Fruit fly (Drosophila melanogaster) whole organism, embryonic: Measurements from ENCODE around the gene Acp63F.

Experiments used
- Atf-2 ChIP-seq: fragments of 200-800 bp; sonication (Bioruptor generic); optimal IDR thresholded peaks from 2 replicates; lab custom pipeline; 2016; ENCODE audit warnings: missing biosample characterization, missing genetic modification characterization
- Bgb ChIP-seq: fragments of 200-800 bp; sonication (Bioruptor generic); IDR thresholded peaks from 2 replicates; pipeline ENCODE4 v1.3.6; 2022; ENCODE audit warnings: missing biosample characterization, missing genetic modification characterization; ENCODE audit not compliant: partially characterized antibody
- Blimp-1 ChIP-seq: fragments of 200-800 bp; sonication (Bioruptor generic); optimal IDR thresholded peaks from 3 replicates; lab custom pipeline; 2018; ENCODE audit warnings: missing biosample characterization, missing genetic modification characterization, mild to moderate bottlenecking, moderate library complexity, missing genetic modification reagents
- CG12659 ChIP-seq: fragments of 200-800 bp; sonication (Bioruptor generic); optimal IDR thresholded peaks from 3 replicates; lab custom pipeline; 2017; ENCODE audit warnings: mild to moderate bottlenecking, missing biosample characterization, missing genetic modification reagents, missing genetic modification characterization
- CG13287 ChIP-seq: fragments of 200-800 bp; sonication (Bioruptor generic); IDR thresholded peaks from 2 replicates; pipeline ENCODE4 v1.3.6; 2022; ENCODE audit warnings: missing biosample characterization, missing genetic modification characterization; ENCODE audit not compliant: partially characterized antibody
- CG13424 ChIP-seq: fragments of 200-800 bp; sonication (Bioruptor generic); optimal IDR thresholded peaks from 2 replicates; lab custom pipeline; 2019; ENCODE audit warnings: missing biosample characterization, mild to moderate bottlenecking, missing genetic modification characterization, moderate library complexity
- CG13775 ChIP-seq: fragments of 200-800 bp; sonication (Bioruptor generic); optimal IDR thresholded peaks from 3 replicates; lab custom pipeline; 2017; ENCODE audit warnings: missing biosample characterization, mild to moderate bottlenecking, missing genetic modification characterization
- CG15514 ChIP-seq: fragments of 200-800 bp; sonication (Bioruptor generic); optimal IDR thresholded peaks from 3 replicates; lab custom pipeline; 2017; ENCODE audit warnings: missing biosample characterization, missing genetic modification characterization, mild to moderate bottlenecking, moderate library complexity, missing genetic modification reagents
- CG16779 ChIP-seq: fragments of 200-800 bp; sonication (Bioruptor generic); IDR thresholded peaks from 2 replicates; pipeline ENCODE4 v1.3.6; 2022; ENCODE audit warnings: missing biosample characterization, missing genetic modification characterization
- CG16813 ChIP-seq: fragments of 200-800 bp; sonication (Bioruptor generic); IDR thresholded peaks from 3 replicates; pipeline ENCODE4 v1.3.6; 2022; ENCODE audit warnings: missing biosample characterization, missing genetic modification characterization; ENCODE audit not compliant: partially characterized antibody
- CG16863 ChIP-seq: fragments of 200-800 bp; sonication (Bioruptor generic); optimal IDR thresholded peaks from 3 replicates; lab custom pipeline; 2016; ENCODE audit warnings: missing biosample characterization, missing genetic modification characterization
- CG17912 ChIP-seq: fragments of 200-800 bp; sonication (Bioruptor generic); optimal IDR thresholded peaks from 2 replicates; lab custom pipeline; 2018; ENCODE audit warnings: missing biosample characterization, mild to moderate bottlenecking, missing genetic modification characterization
- CG18011 ChIP-seq: fragments of 200-800 bp; sonication (Bioruptor generic); optimal IDR thresholded peaks from 2 replicates; lab custom pipeline; 2017; ENCODE audit warnings: missing biosample characterization, missing genetic modification characterization, mild to moderate bottlenecking, moderate library complexity, missing genotype
- CG18599 ChIP-seq: fragments of 200-800 bp; sonication (Bioruptor generic); optimal IDR thresholded peaks from 3 replicates; lab custom pipeline; 2017; ENCODE audit warnings: missing biosample characterization, missing genetic modification characterization, mild to moderate bottlenecking, moderate library complexity, missing genetic modification reagents
- CG30020 ChIP-seq: fragments of 200-800 bp; optimal IDR thresholded peaks from 2 replicates; lab custom pipeline; 2019; ENCODE audit warnings: missing biosample characterization, mild to moderate bottlenecking, missing genetic modification characterization, moderate library complexity
- CG30431 ChIP-seq: fragments of 200-800 bp; sonication (Bioruptor generic); optimal IDR thresholded peaks from 2 replicates; lab custom pipeline; 2017; ENCODE audit warnings: missing biosample characterization, missing genetic modification characterization
- CG3281 ChIP-seq: fragments of 200-800 bp; sonication (Bioruptor generic); optimal IDR thresholded peaks from 3 replicates; lab custom pipeline; 2017; ENCODE audit warnings: missing biosample characterization, mild to moderate bottlenecking, missing genetic modification characterization
- CG3838 ChIP-seq: fragments of 200-800 bp; sonication (Bioruptor generic); optimal IDR thresholded peaks from 3 replicates; lab custom pipeline; 2016; ENCODE audit warnings: missing biosample characterization, missing genetic modification characterization
- CG3847 ChIP-seq: fragments of 200-800 bp; sonication (Bioruptor generic); IDR thresholded peaks from 2 replicates; pipeline ENCODE4 v1.3.6; 2022; ENCODE audit warnings: missing biosample characterization, missing genetic modification characterization
- CG3995 ChIP-seq: fragments of 200-800 bp; sonication (Bioruptor generic); optimal IDR thresholded peaks from 3 replicates; lab custom pipeline; 2016; ENCODE audit warnings: missing biosample characterization, missing genetic modification characterization
- CG4707 ChIP-seq: fragments of 200-800 bp; sonication (Bioruptor generic); optimal IDR thresholded peaks from 2 replicates; lab custom pipeline; 2018; ENCODE audit warnings: missing biosample characterization, mild to moderate bottlenecking, missing genetic modification characterization, moderate library complexity
- CG7556 ChIP-seq: fragments of 200-800 bp; sonication (Bioruptor generic); optimal IDR thresholded peaks from 2 replicates; lab custom pipeline; 2017; ENCODE audit warnings: missing biosample characterization, mild to moderate bottlenecking, missing genetic modification characterization
- CG8765 ChIP-seq: fragments of 200-800 bp; sonication (Bioruptor generic); IDR thresholded peaks from 2 replicates; pipeline ENCODE4 v1.3.6; 2022; ENCODE audit warnings: missing biosample characterization, missing genetic modification characterization
- CG8924 ChIP-seq: fragments of 200-800 bp; optimal IDR thresholded peaks from 3 replicates; lab custom pipeline; 2019; ENCODE audit warnings: missing biosample characterization, mild to moderate bottlenecking, missing genetic modification characterization, moderate library complexity
- CG9215 ChIP-seq: fragments of 200-800 bp; sonication (Bioruptor generic); IDR thresholded peaks from 2 replicates; pipeline ENCODE4 v1.3.6; 2022; ENCODE audit warnings: missing biosample characterization, missing genetic modification characterization
- CG9932 ChIP-seq: fragments of 200-800 bp; sonication (Bioruptor generic); IDR thresholded peaks from 2 replicates; pipeline ENCODE4 v1.3.6; 2022; ENCODE audit warnings: missing biosample characterization, missing genetic modification characterization
- CoRest ChIP-seq: fragments of 200-800 bp; sonication (Bioruptor generic); optimal IDR thresholded peaks from 3 replicates; lab custom pipeline; 2018; ENCODE audit warnings: missing biosample characterization, mild to moderate bottlenecking, missing genetic modification characterization, moderate library complexity
- Dbx ChIP-seq: fragments of 200-800 bp; sonication (Bioruptor generic); IDR thresholded peaks from 3 replicates; pipeline ENCODE4 v1.3.6; 2022; ENCODE audit warnings: missing biosample characterization, missing genetic modification characterization
- Deaf1 ChIP-seq: fragments of 200-800 bp; optimal IDR thresholded peaks from 3 replicates; lab custom pipeline; 2019; ENCODE audit warnings: missing biosample characterization, mild to moderate bottlenecking, missing genetic modification characterization, moderate library complexity
- Ets97D ChIP-seq: fragments of 200-800 bp; sonication (Bioruptor generic); optimal IDR thresholded peaks from 3 replicates; lab custom pipeline; 2016; ENCODE audit warnings: missing biosample characterization, missing genetic modification characterization
- HLH4C ChIP-seq: fragments of 200-800 bp; sonication (Bioruptor generic); IDR thresholded peaks from 3 replicates; pipeline ENCODE4 v1.3.6; 2022; ENCODE audit warnings: missing biosample characterization, missing genetic modification characterization; ENCODE audit not compliant: partially characterized antibody
- MBD-R2 ChIP-seq: fragments of 200-800 bp; sonication (Bioruptor generic); IDR thresholded peaks from 2 replicates; pipeline ENCODE4 v1.3.6; 2022; ENCODE audit warnings: missing biosample characterization, missing genetic modification characterization
- NC2α ChIP-seq: fragments of 200-800 bp; sonication (Bioruptor generic); optimal IDR thresholded peaks from 2 replicates; lab custom pipeline; 2016; ENCODE audit warnings: missing biosample characterization, missing genetic modification characterization
- Ptx1 ChIP-seq: fragments of 200-800 bp; sonication (Bioruptor generic); IDR thresholded peaks from 2 replicates; pipeline ENCODE4 v1.3.6; 2022; ENCODE audit warnings: missing biosample characterization, missing genetic modification characterization
- abd-A ChIP-seq: fragments of 200-800 bp; sonication (Bioruptor generic); optimal IDR thresholded peaks from 3 replicates; lab custom pipeline; 2019; ENCODE audit warnings: missing biosample characterization, mild to moderate bottlenecking, missing genetic modification characterization, moderate library complexity
- ac ChIP-seq: fragments of 200-800 bp; sonication (Bioruptor generic); optimal IDR thresholded peaks from 3 replicates; lab custom pipeline; 2017; ENCODE audit warnings: missing biosample characterization, mild to moderate bottlenecking, missing genetic modification characterization
- ase ChIP-seq: fragments of 200-800 bp; sonication (Bioruptor generic); IDR thresholded peaks from 3 replicates; pipeline ENCODE4 v1.3.6; 2022; ENCODE audit warnings: missing biosample characterization, missing genetic modification characterization
- cad ChIP-seq: fragments of >200 bp; optimal IDR thresholded peaks from 2 replicates; lab custom pipeline; 2017; ENCODE audit warnings: missing biosample characterization, missing genetic modification characterization
- cwo ChIP-seq: fragments of 200-800 bp; sonication (Bioruptor generic); optimal IDR thresholded peaks from 3 replicates; lab custom pipeline; 2017; ENCODE audit warnings: missing biosample characterization, missing genetic modification characterization, mild to moderate bottlenecking, moderate library complexity, missing genetic modification reagents
- gce ChIP-seq: fragments of 200-800 bp; sonication (Bioruptor generic); IDR thresholded peaks from 3 replicates; pipeline ENCODE4 v1.3.6; 2022; ENCODE audit warnings: missing biosample characterization, missing genetic modification characterization
- gcm2 ChIP-seq: fragments of 200-800 bp; sonication (Bioruptor generic); optimal IDR thresholded peaks from 2 replicates; lab custom pipeline; 2016; ENCODE audit warnings: missing biosample characterization, missing genetic modification characterization
- grau ChIP-seq: fragments of 200-800 bp; optimal IDR thresholded peaks from 3 replicates; lab custom pipeline; 2019; ENCODE audit warnings: missing biosample characterization, mild to moderate bottlenecking, missing genetic modification characterization, moderate library complexity
- gro ChIP-seq: fragments of 200-800 bp; sonication (Bioruptor generic); optimal IDR thresholded peaks from 2 replicates; lab custom pipeline; 2016; ENCODE audit warnings: missing biosample characterization, missing genetic modification characterization
- kni ChIP-seq: fragments of 200-800 bp; sonication (Bioruptor generic); optimal IDR thresholded peaks from 3 replicates; lab custom pipeline; 2017; ENCODE audit warnings: mild to moderate bottlenecking, missing biosample characterization, missing genetic modification reagents, missing genetic modification characterization
- knrl ChIP-seq: fragments of 200-800 bp; sonication (Bioruptor generic); IDR thresholded peaks from 3 replicates; pipeline ENCODE4 v1.3.6; 2022; ENCODE audit warnings: missing biosample characterization, missing genetic modification characterization; ENCODE audit not compliant: partially characterized antibody
- maf-S ChIP-seq: fragments of 200-800 bp; sonication (Bioruptor generic); optimal IDR thresholded peaks from 2 replicates; lab custom pipeline; 2016; ENCODE audit warnings: missing biosample characterization, missing genetic modification characterization
- mld ChIP-seq: fragments of 200-800 bp; sonication (Bioruptor generic); IDR thresholded peaks from 3 replicates; pipeline ENCODE4 v1.3.6; 2022; ENCODE audit warnings: missing biosample characterization, missing genetic modification characterization; ENCODE audit not compliant: partially characterized antibody
- org-1 ChIP-seq: fragments of 200-800 bp; sonication (Bioruptor generic); optimal IDR thresholded peaks from 2 replicates; lab custom pipeline; 2017; ENCODE audit warnings: missing biosample characterization, missing genetic modification characterization
- row ChIP-seq: fragments of 200-800 bp; sonication (Bioruptor generic); IDR thresholded peaks from 3 replicates; pipeline ENCODE4 v1.3.6; 2022; ENCODE audit warnings: missing biosample characterization, missing genetic modification characterization
- trh ChIP-seq: fragments of 200-800 bp; sonication (Bioruptor generic); optimal IDR thresholded peaks from 2 replicates; lab custom pipeline; 2016; ENCODE audit warnings: missing biosample characterization, missing genetic modification characterization

Acp63F gene

DNA sequence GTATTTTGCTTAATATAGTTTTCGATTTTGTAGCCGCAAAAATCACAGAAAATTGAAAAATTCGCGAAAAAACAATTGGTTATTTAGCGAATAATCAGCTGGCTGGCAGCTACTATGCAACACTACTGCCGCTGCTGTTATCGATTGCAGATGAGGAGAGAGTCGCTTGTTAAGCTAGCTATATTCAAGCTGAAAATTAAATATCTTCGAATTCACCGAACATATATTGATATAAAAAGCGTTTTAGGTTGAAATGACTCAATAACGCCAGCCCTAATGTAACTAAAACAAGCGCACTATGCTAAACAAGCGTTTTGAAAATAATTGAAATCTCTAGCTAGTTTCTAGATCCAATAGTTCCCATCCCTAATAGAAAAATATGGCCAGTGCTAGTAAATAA, 9.8 kb downstream of the Acp63F start, which contains the start of the genes CG32264, ntc and IntS10 (continued):
- peak; percentile 47 for TF ChIP-seq CG7556 (GFP tag; lab: Kevin White, UChicago)
- peak; percentile 16 for TF ChIP-seq gcm2
- no peak for TF ChIP-seq CG4707 (GFP tag; lab: Kevin White, UChicago)
- peak; percentile 17 for TF ChIP-seq Deaf1 (tag; lab: Kevin White, UChicago)
- peak; percentile 85 for TF ChIP-seq CoRest (tag; lab: Kevin White, UChicago)
- TF ChIP-seq trh (GFP tag; lab: Kevin White, UChicago), result no peak
- no peak for TF ChIP-seq ac (GFP tag; lab: Kevin White, UChicago)
- TF ChIP-seq CG17912, result peak; percentile 10
- peak; percentile 69 for TF ChIP-seq CG16863 (GFP tag; lab: Kevin White, UChicago)
- peak; percentile 45 for TF ChIP-seq CG30431 (GFP tag; lab: Kevin White, UChicago)
- no peak for TF ChIP-seq CG16779 (GFP tag; lab: Robert Waterston, UW)
- TF ChIP-seq CG13424 (tag; lab: Kevin White, UChicago), result peak; percentile 79
- TF ChIP-seq Bgb (GFP tag; lab: Robert Waterston, UW), result 0 out of 2 replicates have a peak, but pooled peaks have one; percentile 43
- peak; percentile 60; the same call in 2 of the 3 replicates for TF ChIP-seq HLH4C
- peak; percentile 76 for TF ChIP-seq CG13775 (GFP tag; lab: Kevin White, UChicago)
- TF ChIP-seq Ets97D, result peak; percentile 69
- TF ChIP-seq knrl (GFP tag; lab: Robert Waterston, UW), result peak; percentile 66
- TF ChIP-seq CG8765 (GFP tag; lab: Robert Waterston, UW), result no peak
- TF ChIP-seq CG8924, result peak; percentile 73
- TF ChIP-seq mld (GFP tag; lab: Robert Waterston, UW), result no peak
- TF ChIP-seq CG18011 (GFP tag; lab: Kevin White, UChicago), result peak; percentile 49
- no peak for TF ChIP-seq Blimp-1 (GFP tag; lab: Kevin White, UChicago)
- peak; percentile 64; the same call in 1 of the 2 replicates for TF ChIP-seq Ptx1
- TF ChIP-seq CG3838 (GFP tag; lab: Kevin White, UChicago), result peak; percentile 36
- peak; percentile 42; the same call in 2 of the 3 replicates for TF ChIP-seq CG16813 (GFP tag; lab: Robert Waterston, UW)
- TF ChIP-seq CG9932 (GFP tag; lab: Robert Waterston, UW), result peak; percentile 83
- peak; percentile 43 for TF ChIP-seq org-1 (GFP tag; lab: Kevin White, UChicago)
- peak; percentile 94 for TF ChIP-seq row (GFP tag; lab: Robert Waterston, UW)
- TF ChIP-seq CG13287 (GFP tag; lab: Robert Waterston, UW), result peak; percentile 81
- TF ChIP-seq CG15514, result peak; percentile 78
- peak; percentile 84 for TF ChIP-seq gro (GFP tag; lab: Kevin White, UChicago)
- TF ChIP-seq CG18599, result peak; percentile 75
- TF ChIP-seq CG3995 (GFP tag; lab: Kevin White, UChicago), result no peak
- peak; percentile 55 for TF ChIP-seq CG9215 (GFP tag; lab: Robert Waterston, UW)
- peak; percentile 65 for TF ChIP-seq CG3281 (GFP tag; lab: Kevin White, UChicago)
- peak; percentile 34 for TF ChIP-seq cwo (GFP tag; lab: Kevin White, UChicago)
- TF ChIP-seq MBD-R2, result peak; percentile 80
- no peak for TF ChIP-seq gce
- peak; percentile 79 for TF ChIP-seq maf-S (GFP tag; lab: Kevin White, UChicago)
- peak; percentile 79 for TF ChIP-seq grau (tag; lab: Kevin White, UChicago)
- TF ChIP-seq CG12659 (GFP tag; lab: Kevin White, UChicago), result peak; percentile 85
- peak; percentile 62 for TF ChIP-seq CG30020 (tag; lab: Kevin White, UChicago)
- no peak for TF ChIP-seq abd-A (tag; lab: Kevin White, UChicago)
- TF ChIP-seq CG3847 (GFP tag; lab: Robert Waterston, UW), result peak; percentile 74
- TF ChIP-seq Atf-2 (GFP tag; lab: Kevin White, UChicago), result peak; percentile 49
- TF ChIP-seq cad (GFP tag; lab: Kevin White, UChicago), result no peak
- TF ChIP-seq NC2α, result peak; percentile 22
- no peak for TF ChIP-seq kni
- TF ChIP-seq Dbx (GFP tag; lab: Robert Waterston, UW), result peak; percentile 87; the same call in 2 of the 3 replicates
- no peak for TF ChIP-seq ase (GFP tag; lab: Robert Waterston, UW)
